Worm (Caenorhabditis elegans): Measurements from ENCODE around the gene cng-1.
"Not testable (repeated sequence)": the region's sequence is repeated elsewhere in the genome, so short reads cannot be mapped to it uniquely, and the experiment has no call there.

Gene cng-1

DNA sequence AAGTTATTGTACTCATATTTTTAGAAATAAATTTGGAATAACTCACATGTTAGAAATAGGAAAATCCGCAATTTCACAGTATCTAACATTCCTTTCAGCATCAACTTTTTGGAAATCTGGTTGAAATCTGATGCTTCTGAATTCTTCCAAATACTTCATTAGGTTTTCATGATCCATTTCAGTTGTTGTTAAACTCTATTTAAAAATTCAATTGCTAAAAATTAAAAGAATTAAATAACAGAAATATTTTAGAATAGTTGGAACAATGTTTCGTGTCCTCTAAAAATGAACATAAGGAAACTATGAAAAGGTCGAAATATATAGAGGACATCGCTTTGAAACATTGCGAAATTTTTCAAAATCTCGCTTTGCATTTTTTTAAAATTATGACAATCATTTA is at the start of gene cng-1:
cng-1 (minus strand) TSS at position 101 of the 400 bp plus-strand sequence.
- not testable (repeated sequence) for TF ChIP-seq crh-2 (tag; optimal IDR thresholded peaks at IDR 0.05); lin-13 (GFP tag; optimal IDR thresholded peaks at IDR 0.05); nhr-77 (tag; optimal IDR thresholded peaks at IDR 0.05)

DNA sequence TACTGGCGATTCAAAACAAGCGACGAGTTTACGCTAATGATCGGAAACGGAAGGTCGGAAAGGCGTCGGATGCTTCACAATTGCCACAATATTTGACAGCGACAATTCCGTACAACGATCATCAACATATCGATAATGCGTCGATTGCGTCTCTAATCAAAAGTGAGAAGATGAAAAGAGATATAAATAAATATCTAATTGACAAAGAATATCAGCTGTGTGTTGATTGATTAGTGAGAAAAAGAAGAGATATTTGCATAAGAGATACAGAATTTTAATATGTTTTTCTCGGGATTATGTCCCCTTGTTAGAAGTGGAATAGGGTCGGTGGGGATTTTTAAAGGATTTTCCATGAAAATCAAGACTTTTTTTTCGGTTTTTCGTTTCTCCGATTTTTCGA is 47.3 kb upstream of the cng-1 start:
- no peak for TF ChIP-seq unc-39 (tag; optimal IDR thresholded peaks at IDR 0.05)
- no peak for TF ChIP-seq nhr-21 (tag; optimal IDR thresholded peaks at IDR 0.05)
- no peak for TF ChIP-seq dmd-4 (tag; optimal IDR thresholded peaks at IDR 0.05)
- TF ChIP-seq nhr-12 (tag; optimal IDR thresholded peaks at IDR 0.05) = no peak
- TF ChIP-seq C34F6.9 (tag; optimal IDR thresholded peaks at IDR 0.05) = no peak
- TF ChIP-seq skn-1 (tag; optimal IDR thresholded peaks at IDR 0.05) = no peak
- no peak for TF ChIP-seq mdl-1 (tag; optimal IDR thresholded peaks at IDR 0.05)
- no peak for TF ChIP-seq Y55F3AM.14 (GFP tag; optimal IDR thresholded peaks at IDR 0.05)
- TF ChIP-seq F13H6.1 (tag; optimal IDR thresholded peaks at IDR 0.05) = no peak
- TF ChIP-seq mab-5 (tag; optimal IDR thresholded peaks at IDR 0.05) = no peak
- TF ChIP-seq ztf-1 (GFP tag; conservative IDR thresholded peaks at IDR 0.05) = no peak
- no peak for TF ChIP-seq crh-2 (tag; optimal IDR thresholded peaks at IDR 0.05)
- TF ChIP-seq aly-2 (tag; optimal IDR thresholded peaks at IDR 0.05) = no peak
- TF ChIP-seq elt-1 (tag; optimal IDR thresholded peaks at IDR 0.05) = no peak
- TF ChIP-seq ZK546.5 (tag; optimal IDR thresholded peaks at IDR 0.05) = no peak
- no peak for TF ChIP-seq snpc-4 (tag; optimal IDR thresholded peaks at IDR 0.05)

DNA sequence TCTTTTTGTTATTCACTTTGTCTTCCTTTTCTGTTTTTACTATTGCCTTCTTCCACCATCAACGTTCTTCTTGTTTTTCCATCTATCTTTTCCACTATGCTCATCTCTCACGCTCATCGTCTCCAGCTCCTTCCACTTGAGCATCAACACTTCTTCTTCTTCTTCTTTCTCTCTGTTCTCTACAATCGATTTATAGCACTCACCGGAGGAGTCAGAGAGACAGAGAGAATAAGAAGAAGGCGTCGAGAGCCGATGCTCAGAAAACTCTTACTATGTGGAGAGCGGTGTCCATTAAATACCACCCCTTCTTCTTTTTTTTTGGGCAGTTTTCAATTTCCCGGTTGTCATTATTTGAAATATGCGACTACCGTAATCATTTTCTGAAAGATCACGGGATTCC is 43.6 kb upstream of the cng-1 start:
- TF ChIP-seq mab-5 (tag; optimal IDR thresholded peaks at IDR 0.05) (peak; percentile 11), nhr-21 (tag; optimal IDR thresholded peaks at IDR 0.05) (no peak), R02D3.7 (tag; optimal IDR thresholded peaks at IDR 0.05) (no peak), sma-9 (GFP tag; optimal IDR thresholded peaks at IDR 0.05) (peak; percentile 39), sma-9 (tag; optimal IDR thresholded peaks at IDR 0.05) (no peak), lin-11 (tag; optimal IDR thresholded peaks at IDR 0.05) (no peak), C34F6.9 (tag; optimal IDR thresholded peaks at IDR 0.05) (peak; percentile 62), peb-1 (tag; optimal IDR thresholded peaks at IDR 0.05) (no peak), Y55F3AM.14 (GFP tag; optimal IDR thresholded peaks at IDR 0.05) (no peak), unc-39 (tag; optimal IDR thresholded peaks at IDR 0.05) (no peak), ztf-4 (tag; optimal IDR thresholded peaks at IDR 0.05) (no peak), skn-1 (tag; optimal IDR thresholded peaks at IDR 0.05) (no peak), sem-4 (tag; optimal IDR thresholded peaks at IDR 0.05) (no peak), zag-1 (tag; optimal IDR thresholded peaks at IDR 0.05) (peak; percentile 45), ceh-82 (tag; optimal IDR thresholded peaks at IDR 0.05) (no peak), F13H6.1 (tag; optimal IDR thresholded peaks at IDR 0.05) (no peak), crh-2 (tag; optimal IDR thresholded peaks at IDR 0.05) (peak; percentile 32), dmd-4 (tag; optimal IDR thresholded peaks at IDR 0.05) (no peak), nhr-237 (tag; optimal IDR thresholded peaks at IDR 0.05) (no peak), egl-27 (tag; optimal IDR thresholded peaks at IDR 0.05) (no peak), nhr-129 (tag; optimal IDR thresholded peaks at IDR 0.05) (peak; percentile 52), lin-13 (GFP tag; optimal IDR thresholded peaks at IDR 0.05) (no peak), nhr-6 (tag; optimal IDR thresholded peaks at IDR 0.05) (no peak), lin-39 (tag; optimal IDR thresholded peaks at IDR 0.05) (no peak), nhr-11 (tag; optimal IDR thresholded peaks at IDR 0.05) (no peak), mdl-1 (tag; optimal IDR thresholded peaks at IDR 0.05) (no peak), ztf-1 (GFP tag; conservative IDR thresholded peaks at IDR 0.05) (no peak), mbf-1 (tag; optimal IDR thresholded peaks at IDR 0.05) (no peak), ama-1 (optimal IDR thresholded peaks at IDR 0.05) (no peak), alr-1 (tag; optimal IDR thresholded peaks at IDR 0.05) (no peak), ceh-16 (tag; optimal IDR thresholded peaks at IDR 0.05) (no peak), aly-2 (tag; optimal IDR thresholded peaks at IDR 0.05) (no peak), nhr-25 (tag; optimal IDR thresholded peaks at IDR 0.05) (no peak), lsy-2 (tag; optimal IDR thresholded peaks at IDR 0.05) (peak in 1 of 2 experiments; percentile 35), blmp-1 (tag; optimal IDR thresholded peaks at IDR 0.05; ENCODE audit: insufficient read depth) (no peak), unc-62 (GFP tag; optimal IDR thresholded peaks at IDR 0.05) (no peak), fos-1 (tag; optimal IDR thresholded peaks at IDR 0.05) (no peak), sma-3 (GFP tag; optimal IDR thresholded peaks at IDR 0.05) (no peak), nhr-12 (tag; optimal IDR thresholded peaks at IDR 0.05) (no peak), ZK546.5 (tag; optimal IDR thresholded peaks at IDR 0.05) (no peak), snpc-4 (tag; optimal IDR thresholded peaks at IDR 0.05) (no peak), elt-1 (tag; optimal IDR thresholded peaks at IDR 0.05) (no peak), ztf-11 (tag; optimal IDR thresholded peaks at IDR 0.05) (no peak), nhr-23 (tag; optimal IDR thresholded peaks at IDR 0.05) (no peak), unc-55 (GFP tag; optimal IDR thresholded peaks at IDR 0.05) (peak; percentile 82), nhr-77 (tag; optimal IDR thresholded peaks at IDR 0.05) (no peak), nhr-10 (tag; optimal IDR thresholded peaks at IDR 0.05) (no peak), gmeb-1 (tag; optimal IDR thresholded peaks at IDR 0.05) (no peak), elt-3 (tag; optimal IDR thresholded peaks at IDR 0.05) (no peak)
